Worm (Caenorhabditis elegans): Measurements from ENCODE around the gene chtb-1.

ce11 chrIII:9390924-9391323 is 35.7 kb upstream of the chtb-1 start:
- TF ChIP-seq D1046.2 (GFP tag; IDR thresholded peaks at IDR 0.05) (no peak), lin-1 (GFP tag; IDR thresholded peaks at IDR 0.05) (no peak), tra-1 (GFP tag; IDR thresholded peaks at IDR 0.05) (no peak), fos-1 (tag; optimal IDR thresholded peaks at IDR 0.05) (no peak), sdz-12 (GFP tag; optimal IDR thresholded peaks at IDR 0.05) (no peak), pha-4 (GFP tag; IDR thresholded peaks at IDR 0.05) (no peak), pha-4 (tag; optimal IDR thresholded peaks at IDR 0.05) (no peak), lir-3 (tag; optimal IDR thresholded peaks at IDR 0.05) (no peak), ctbp-1 (GFP tag; IDR thresholded peaks at IDR 0.05) (no peak), lin-39 (tag; optimal IDR thresholded peaks at IDR 0.05) (no peak)

Data from whole organism, L4 larva.